Worm (Caenorhabditis elegans): Measurements from ENCODE around the gene nep-9.

- TF ChIP-seq lin-39 (tag; optimal IDR thresholded peaks at IDR 0.05) (no peak), pha-4 (tag; optimal IDR thresholded peaks at IDR 0.05) (no peak), fkh-10 (GFP tag; optimal IDR thresholded peaks at IDR 0.05) (no peak), zag-1 (tag; optimal IDR thresholded peaks at IDR 0.05) (no peak), ama-1 (optimal IDR thresholded peaks at IDR 0.05) (no peak)
These were observed 40.9 kb upstream of the nep-9 start for ce11 chrII:3439842-3440640.

Data from whole organism, L3 larva.